Fruit fly (Drosophila melanogaster): ENCODE data around the gene Cyp12a4.

DNA sequence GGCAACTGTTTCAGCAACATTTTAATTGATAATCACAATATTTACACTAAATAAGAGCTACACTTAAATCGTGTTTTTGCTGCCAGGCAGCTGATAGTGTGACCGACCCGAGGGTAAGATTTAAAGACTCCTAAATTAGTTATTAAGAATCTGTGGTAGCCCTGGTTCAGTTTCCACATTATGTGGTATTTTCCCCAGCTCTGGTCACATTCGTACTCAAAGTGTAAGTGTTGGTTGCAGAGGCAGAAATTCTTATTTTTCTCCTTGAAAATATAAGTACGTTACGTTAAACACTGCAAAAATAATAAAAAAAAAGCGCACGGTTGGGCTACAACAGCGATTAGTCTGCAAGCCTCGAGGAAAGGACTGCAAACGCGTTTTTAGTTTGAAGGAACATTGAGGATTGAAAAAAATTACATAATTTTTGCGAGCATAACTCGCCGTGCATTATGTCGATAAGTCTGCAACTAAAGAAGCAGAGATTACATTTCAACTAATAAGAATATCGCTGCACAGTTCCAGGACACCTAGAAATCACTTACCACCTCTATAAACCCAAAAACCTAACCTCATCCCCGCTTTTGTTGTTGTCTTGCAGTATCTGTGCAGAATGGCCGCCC, 40.0 kb upstream of the Cyp12a4 start, which contains the start of the genes mRpL55 and ATPsynD:
- TF ChIP-seq CG8478 (optimal IDR thresholded peaks at IDR 0.05) (no peak), psq (optimal IDR thresholded peaks at IDR 0.05) (no peak), Dll (optimal IDR thresholded peaks at IDR 0.05) (no peak), usp (GFP tag; optimal IDR thresholded peaks at IDR 0.05) (no peak), EcR (GFP tag; optimal IDR thresholded peaks at IDR 0.05) (no peak)

Data from whole organism.